Worm (Caenorhabditis elegans): ENCODE measurements around the gene unc-27.
A peak's percentile ranks its signal among the peaks of the same experiment; 100 is the strongest.

The unc-27 gene

DNA sequence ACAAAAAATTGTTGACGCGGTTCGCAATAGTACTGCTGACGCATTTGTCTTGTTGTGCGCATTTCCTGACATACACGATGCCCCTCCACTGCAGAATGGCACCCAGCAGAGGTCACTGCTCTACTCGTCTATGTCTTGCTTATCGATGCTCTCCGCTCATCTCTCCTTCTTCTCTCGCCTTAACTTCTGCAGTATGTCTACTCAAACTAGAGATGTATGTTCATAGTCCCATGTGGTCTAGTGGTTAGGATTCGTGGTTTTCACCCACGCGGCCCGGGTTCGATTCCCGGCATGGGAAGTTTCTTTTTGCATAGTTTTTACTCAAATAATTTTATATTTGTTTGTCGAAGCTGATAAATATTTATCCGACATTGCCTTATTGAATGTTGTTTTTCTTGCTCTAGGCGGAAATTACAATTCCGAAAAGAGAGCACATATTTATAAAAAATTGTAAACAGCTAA is 46.7 kb downstream of the unc-27 start, which contains the start of gene C28G1.2 (continued):
- TF ChIP-seq egl-13 (tag; optimal IDR thresholded peaks at IDR 0.05) = peak; percentile 89
- peak; percentile 47 for TF ChIP-seq F16B12.6 (tag; optimal IDR thresholded peaks at IDR 0.05)
- peak; percentile 90 for TF ChIP-seq rnt-1 (tag; optimal IDR thresholded peaks at IDR 0.05)
- peak; percentile 96 for TF ChIP-seq nhr-71 (tag; optimal IDR thresholded peaks at IDR 0.05)
- peak; percentile 80 for TF ChIP-seq skn-1 (tag; optimal IDR thresholded peaks at IDR 0.05)
- TF ChIP-seq vab-15 (tag; optimal IDR thresholded peaks at IDR 0.05) = peak; percentile 7
- TF ChIP-seq alr-1 (tag; optimal IDR thresholded peaks at IDR 0.05; ENCODE audit: borderline replicate concordance) = no peak
- peak; percentile 74 to 78 for TF ChIP-seq efl-1 (optimal IDR thresholded peaks at IDR 0.05)
- TF ChIP-seq efl-1 (GFP tag; optimal IDR thresholded peaks at IDR 0.05 in 1 of 2) = peak; percentile 49 to 96
- TF ChIP-seq C34B4.2 (tag; optimal IDR thresholded peaks at IDR 0.05) = no peak
- peak; percentile 89 for TF ChIP-seq grh-1 (GFP tag; IDR thresholded peaks at IDR 0.05)
- TF ChIP-seq dpl-1 (GFP tag; optimal IDR thresholded peaks at IDR 0.05) = peak; percentile 63 to 74 (median 73)
- no peak for TF ChIP-seq ceh-90 (tag; optimal IDR thresholded peaks at IDR 0.05)
- TF ChIP-seq nhr-47 (tag; optimal IDR thresholded peaks at IDR 0.05) = peak; percentile 96
- peak; percentile 95 for TF ChIP-seq xbp-1 (tag; optimal IDR thresholded peaks at IDR 0.05)
- TF ChIP-seq elt-2 (tag; optimal IDR thresholded peaks at IDR 0.05) = peak; percentile 44
- TF ChIP-seq ceh-8 (GFP tag; optimal IDR thresholded peaks at IDR 0.05) = peak; percentile 92
- TF ChIP-seq egl-27 (tag; optimal IDR thresholded peaks at IDR 0.05) = peak; percentile 62
- peak; percentile 80 for TF ChIP-seq lin-39 (tag; optimal IDR thresholded peaks at IDR 0.05)
- peak; percentile 76 for TF ChIP-seq fos-1 (tag; optimal IDR thresholded peaks at IDR 0.05)
- TF ChIP-seq ets-5 (GFP tag; IDR thresholded peaks at IDR 0.05) = no peak
- peak; percentile 80 for TF ChIP-seq efl-3 (GFP tag; optimal IDR thresholded peaks at IDR 0.05)
- TF ChIP-seq ztf-11 (tag; optimal IDR thresholded peaks at IDR 0.05) = peak in 1 of 2 experiments; percentile 76
- TF ChIP-seq lir-3 (tag; optimal IDR thresholded peaks at IDR 0.05; ENCODE audit: poor library complexity) = peak; percentile 91
- TF ChIP-seq ama-1 (optimal IDR thresholded peaks at IDR 0.05) = peak; percentile 32
- peak; percentile 92 for TF ChIP-seq sox-4 (tag; optimal IDR thresholded peaks at IDR 0.05)
- TF ChIP-seq fkh-10 (GFP tag; optimal IDR thresholded peaks at IDR 0.05) = peak; percentile 92
- peak; percentile 84 for TF ChIP-seq nhr-237 (tag; optimal IDR thresholded peaks at IDR 0.05)
- peak; percentile 50 for TF ChIP-seq lin-15B (tag; optimal IDR thresholded peaks at IDR 0.05)
- TF ChIP-seq hlh-17 (GFP tag; optimal IDR thresholded peaks at IDR 0.05; ENCODE audit: borderline replicate concordance) = no peak
- TF ChIP-seq pax-3 (tag; optimal IDR thresholded peaks at IDR 0.05) = peak; percentile 78
- TF ChIP-seq mdl-1 (tag; optimal IDR thresholded peaks at IDR 0.05) = peak; percentile 18 to 92
- TF ChIP-seq hpl-2 (GFP tag; optimal IDR thresholded peaks at IDR 0.05) = peak; percentile 69
- peak; percentile 60 for TF ChIP-seq nhr-11 (tag; optimal IDR thresholded peaks at IDR 0.05)
- peak; percentile 80 for TF ChIP-seq jun-1 (tag; optimal IDR thresholded peaks at IDR 0.05)
- peak; percentile 95 for TF ChIP-seq nhr-90 (tag; optimal IDR thresholded peaks at IDR 0.05; ENCODE audit: poor library complexity)
- TF ChIP-seq snu-23 (GFP tag; optimal IDR thresholded peaks at IDR 0.05) = peak; percentile 98
- TF ChIP-seq nhr-85 (tag) = peak; percentile 96
- TF ChIP-seq unc-130 (tag; optimal IDR thresholded peaks at IDR 0.05) = peak; percentile 58
- TF ChIP-seq ztf-4 (tag; optimal IDR thresholded peaks at IDR 0.05) = peak; percentile 87
- TF ChIP-seq sup-37 (GFP tag; optimal IDR thresholded peaks at IDR 0.05) = peak; percentile 82
- TF ChIP-seq swsn-7 (tag; optimal IDR thresholded peaks at IDR 0.05) = peak; percentile 96
- peak; percentile 41 for TF ChIP-seq blmp-1 (tag; optimal IDR thresholded peaks at IDR 0.05)
- TF ChIP-seq tlp-1 (tag; optimal IDR thresholded peaks at IDR 0.05) = no peak
- peak; percentile 86 for TF ChIP-seq nhr-77 (tag; optimal IDR thresholded peaks at IDR 0.05)
- peak; percentile 87 for TF ChIP-seq nhr-76 (tag; optimal IDR thresholded peaks at IDR 0.05)
- peak; percentile 63 for TF ChIP-seq aha-1 (tag; optimal IDR thresholded peaks at IDR 0.05)
